Fruit fly (Drosophila melanogaster): ENCODE measurements around the gene IPIP.

IPIP gene

dm6 chr2L:6070656-6071231, 22.9 kb downstream of the IPIP start, which contains the start of the genes CG9154 and Kr-h2 (continued):
- TF ChIP-seq CG11085 (GFP tag; IDR thresholded peaks at IDR 0.05) (no peak), Myb (GFP tag; optimal IDR thresholded peaks at IDR 0.05) (peak; percentile 87), Abd-B (GFP tag; optimal IDR thresholded peaks at IDR 0.05) (peak; percentile 37), Dip3 (GFP tag; optimal IDR thresholded peaks at IDR 0.05) (peak; percentile 7), ATbp (GFP tag; optimal IDR thresholded peaks at IDR 0.05) (no peak), pfk (GFP tag; optimal IDR thresholded peaks at IDR 0.05) (no peak), Spps (tag; optimal IDR thresholded peaks at IDR 0.05) (no peak), gem (tag; optimal IDR thresholded peaks at IDR 0.05) (peak; percentile 56), Optix (GFP tag; IDR thresholded peaks at IDR 0.05) (no peak), lbe (GFP tag; optimal IDR thresholded peaks at IDR 0.05) (no peak), pzg (GFP tag; optimal IDR thresholded peaks at IDR 0.05) (peak; percentile 87), CG5245 (GFP tag; optimal IDR thresholded peaks at IDR 0.05) (no peak), sob (GFP tag; IDR thresholded peaks at IDR 0.05) (no peak), CG2199 (GFP tag; IDR thresholded peaks at IDR 0.05) (no peak), ind (GFP tag; optimal IDR thresholded peaks at IDR 0.05) (no peak), onecut (GFP tag; IDR thresholded peaks at IDR 0.05) (0 out of 2 replicates have a peak, but pooled peaks have one; percentile 4), nau (GFP tag; optimal IDR thresholded peaks at IDR 0.05) (no peak), HmgD (GFP tag; optimal IDR thresholded peaks at IDR 0.05) (no peak), CG3838 (GFP tag; optimal IDR thresholded peaks at IDR 0.05) (no peak), zen2 (GFP tag; IDR thresholded peaks at IDR 0.05; ENCODE audit: partially characterized antibody) (peak; percentile 39; the same call in 1 of the 3 replicates), Doc3 (GFP tag; IDR thresholded peaks at IDR 0.05; ENCODE audit: partially characterized antibody) (peak; percentile 44; the same call in 2 of the 3 replicates), CG12236 (GFP tag; optimal IDR thresholded peaks at IDR 0.05) (no peak), Xbp1 (GFP tag; optimal IDR thresholded peaks at IDR 0.05) (peak; percentile 81), dmrt11E (tag; optimal IDR thresholded peaks at IDR 0.05) (peak; percentile 11), Ets65A (GFP tag) (peak; percentile 94), en (GFP tag; optimal IDR thresholded peaks at IDR 0.05) (no peak), mld (GFP tag; IDR thresholded peaks at IDR 0.05; ENCODE audit: partially characterized antibody) (peak; percentile 55; the same call in 1 of the 3 replicates), CG9215 (GFP tag; IDR thresholded peaks at IDR 0.05) (no peak), BEAF-32 (GFP tag; optimal IDR thresholded peaks at IDR 0.05) (peak; percentile 73), CG13624 (GFP tag; optimal IDR thresholded peaks at IDR 0.05) (peak; percentile 19), stc (GFP tag; IDR thresholded peaks at IDR 0.05) (no peak), tna (GFP tag; IDR thresholded peaks at IDR 0.05; ENCODE audit: partially characterized antibody) (peak; percentile 44; the same call in 1 of the 2 replicates), disco-r (GFP tag; optimal IDR thresholded peaks at IDR 0.05) (no peak), CG12104 (GFP tag; optimal IDR thresholded peaks at IDR 0.05) (no peak), CG15479 (GFP tag; optimal IDR thresholded peaks at IDR 0.05) (no peak), Hsf (GFP tag; optimal IDR thresholded peaks at IDR 0.05) (peak; percentile 32), CG10979 (tag; optimal IDR thresholded peaks at IDR 0.05) (no peak), CG30020 (tag; optimal IDR thresholded peaks at IDR 0.05) (peak; percentile 34), lmd (GFP tag; IDR thresholded peaks at IDR 0.05) (no peak), CG3995 (GFP tag; optimal IDR thresholded peaks at IDR 0.05) (peak; percentile 3), sim (GFP tag; IDR thresholded peaks at IDR 0.05) (no peak), sens-2 (GFP tag; IDR thresholded peaks at IDR 0.05) (no peak), usp (GFP tag; optimal IDR thresholded peaks at IDR 0.05) (no peak), wdn (GFP tag; IDR thresholded peaks at IDR 0.05) (no peak), grn (GFP tag; optimal IDR thresholded peaks at IDR 0.05) (no peak), D19A (tag; optimal IDR thresholded peaks at IDR 0.05) (no peak), fd102C (GFP tag; optimal IDR thresholded peaks at IDR 0.05) (no peak), hbn (GFP tag; IDR thresholded peaks at IDR 0.05; ENCODE audit: partially characterized antibody) (peak; percentile 33; the same call in 1 of the 2 replicates), CG32772 (GFP tag; IDR thresholded peaks at IDR 0.05) (no peak), CG32767 (GFP tag; IDR thresholded peaks at IDR 0.05) (no peak), aop (GFP tag; IDR thresholded peaks at IDR 0.05) (no peak)
